Worm (Caenorhabditis elegans): ENCODE results near the gene him-14.
A peak's percentile ranks its signal among the peaks of the same experiment; 100 is the strongest.

Gene him-14

ce11 chrII:7057860-7058259 lies 11.9 kb downstream of the him-14 start, which contains the start of gene cth-2:
Gene cth-2 (minus strand): TSS chrII:7057960.
- no peak for TF ChIP-seq ets-7 (tag; optimal IDR thresholded peaks at IDR 0.05)
- no peak for TF ChIP-seq tbx-37 (GFP tag; conservative IDR thresholded peaks at IDR 0.05)
- no peak for TF ChIP-seq B0310.2 (tag; optimal IDR thresholded peaks at IDR 0.05)
- no peak for TF ChIP-seq ceh-36 (tag; optimal IDR thresholded peaks at IDR 0.05)
- no peak for TF ChIP-seq flt-1 (GFP tag; IDR thresholded peaks at IDR 0.05)
- TF ChIP-seq hmbx-1 (tag; optimal IDR thresholded peaks at IDR 0.05), result no peak
- no peak for TF ChIP-seq tra-4 (tag; optimal IDR thresholded peaks at IDR 0.05)
- no peak for TF ChIP-seq ceh-13 (GFP tag; optimal IDR thresholded peaks at IDR 0.05)
- no peak for TF ChIP-seq aly-1 (tag; optimal IDR thresholded peaks at IDR 0.05)
- no peak for TF ChIP-seq pes-1 (GFP tag; IDR thresholded peaks at IDR 0.05)
- no peak for TF ChIP-seq hnd-1 (tag; optimal IDR thresholded peaks at IDR 0.05)
- TF ChIP-seq sea-1 (GFP tag; conservative IDR thresholded peaks at IDR 0.05), result no peak
- TF ChIP-seq ama-1 (optimal IDR thresholded peaks at IDR 0.05), result no peak

- TF ChIP-seq scrt-1 (GFP tag; IDR thresholded peaks at IDR 0.05) (no peak), ama-1 (optimal IDR thresholded peaks at IDR 0.05) (no peak), pes-1 (GFP tag; IDR thresholded peaks at IDR 0.05) (no peak), tbx-11 (GFP tag; IDR thresholded peaks at IDR 0.05) (no peak), ceh-13 (GFP tag; optimal IDR thresholded peaks at IDR 0.05) (no peak), tra-4 (tag; optimal IDR thresholded peaks at IDR 0.05) (no peak)
Observed at ce11 chrII:7056328-7056727, 13.4 kb downstream of the him-14 start.

DNA sequence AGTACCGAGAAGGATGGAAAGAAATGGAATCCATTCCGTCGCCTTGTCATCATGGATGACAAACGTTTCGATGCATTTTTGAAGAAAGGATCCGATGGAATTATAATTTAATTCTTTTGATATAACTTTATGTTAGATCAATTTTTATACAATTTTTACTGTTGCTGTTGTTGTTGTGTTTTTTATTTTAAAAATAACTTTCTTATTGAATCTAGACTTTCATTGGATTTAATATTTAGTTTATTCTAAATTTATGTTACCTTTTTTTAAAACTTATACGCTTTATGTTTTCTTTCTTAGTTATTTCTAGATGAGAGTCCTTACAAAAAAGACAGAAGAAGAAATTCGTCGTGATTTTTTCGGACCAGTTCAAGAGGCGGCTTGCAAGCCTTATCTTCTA lies 14.8 kb downstream of the him-14 start, which contains the start of gene ZK1127.3:
TSS of gene ZK1127.3 (plus strand) at position 301 of the 400 bp plus-strand sequence.
- TF ChIP-seq ama-1 (optimal IDR thresholded peaks at IDR 0.05) (no peak), hmbx-1 (tag; optimal IDR thresholded peaks at IDR 0.05) (no peak), aly-1 (tag; optimal IDR thresholded peaks at IDR 0.05) (no peak), pes-1 (GFP tag; IDR thresholded peaks at IDR 0.05) (no peak), hmg-4 (GFP tag; optimal IDR thresholded peaks at IDR 0.05) (no peak), sea-1 (GFP tag; conservative IDR thresholded peaks at IDR 0.05) (no peak), tbx-37 (GFP tag; conservative IDR thresholded peaks at IDR 0.05) (no peak), tra-4 (tag; optimal IDR thresholded peaks at IDR 0.05) (no peak), tbx-11 (GFP tag; IDR thresholded peaks at IDR 0.05) (no peak), B0310.2 (tag; optimal IDR thresholded peaks at IDR 0.05) (no peak), ets-7 (tag; optimal IDR thresholded peaks at IDR 0.05) (no peak), F13C5.2 (tag; optimal IDR thresholded peaks at IDR 0.05) (no peak)

DNA sequence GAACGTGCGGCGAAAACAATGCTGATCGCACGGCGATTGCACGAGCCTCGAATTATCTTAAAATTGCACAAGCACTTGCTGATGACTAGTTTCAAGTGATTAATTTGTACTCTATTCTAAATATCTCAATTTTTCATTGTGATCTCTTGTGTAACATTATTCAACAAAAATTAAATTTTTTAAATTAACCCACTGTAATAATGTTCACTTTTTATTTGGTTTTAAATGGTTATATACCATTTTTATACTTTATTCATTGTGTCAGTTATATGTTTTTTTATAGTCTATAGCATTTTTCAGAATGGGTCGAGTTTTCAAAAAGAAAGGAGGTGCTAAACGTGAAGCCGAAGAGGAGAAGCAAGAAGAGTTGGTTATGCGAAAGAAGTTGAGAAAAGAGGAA lies 16.1 kb downstream of the him-14 start, which contains the start of gene ZK1127.4:
TSS of gene ZK1127.4 (plus strand) at position 301 of the 400 bp plus-strand sequence.
- TF ChIP-seq tbx-37 (GFP tag; conservative IDR thresholded peaks at IDR 0.05) (no peak), B0310.2 (tag; optimal IDR thresholded peaks at IDR 0.05) (no peak), aly-1 (tag; optimal IDR thresholded peaks at IDR 0.05) (no peak), F13C5.2 (tag; optimal IDR thresholded peaks at IDR 0.05) (no peak), ama-1 (optimal IDR thresholded peaks at IDR 0.05) (no peak)

ce11 chrII:7053001-7053400 lies 16.8 kb downstream of the him-14 start, which contains the start of gene ZK1127.13:
Gene ZK1127.13 (plus strand): TSS chrII:7053301.
- TF ChIP-seq sea-1 (GFP tag; conservative IDR thresholded peaks at IDR 0.05) (no peak), hmg-4 (GFP tag; optimal IDR thresholded peaks at IDR 0.05) (no peak), hmbx-1 (tag; optimal IDR thresholded peaks at IDR 0.05) (no peak), ceh-36 (tag; optimal IDR thresholded peaks at IDR 0.05) (no peak), aly-1 (tag; optimal IDR thresholded peaks at IDR 0.05) (no peak), B0310.2 (tag; optimal IDR thresholded peaks at IDR 0.05) (no peak), F13C5.2 (tag; optimal IDR thresholded peaks at IDR 0.05) (no peak), pes-1 (GFP tag; IDR thresholded peaks at IDR 0.05) (no peak), flt-1 (GFP tag; IDR thresholded peaks at IDR 0.05) (no peak), ceh-13 (GFP tag; optimal IDR thresholded peaks at IDR 0.05) (no peak), hnd-1 (tag; optimal IDR thresholded peaks at IDR 0.05) (no peak), scrt-1 (GFP tag; IDR thresholded peaks at IDR 0.05) (no peak), tbx-11 (GFP tag; IDR thresholded peaks at IDR 0.05) (no peak), tbx-37 (GFP tag; conservative IDR thresholded peaks at IDR 0.05) (no peak), ama-1 (optimal IDR thresholded peaks at IDR 0.05) (no peak)

DNA sequence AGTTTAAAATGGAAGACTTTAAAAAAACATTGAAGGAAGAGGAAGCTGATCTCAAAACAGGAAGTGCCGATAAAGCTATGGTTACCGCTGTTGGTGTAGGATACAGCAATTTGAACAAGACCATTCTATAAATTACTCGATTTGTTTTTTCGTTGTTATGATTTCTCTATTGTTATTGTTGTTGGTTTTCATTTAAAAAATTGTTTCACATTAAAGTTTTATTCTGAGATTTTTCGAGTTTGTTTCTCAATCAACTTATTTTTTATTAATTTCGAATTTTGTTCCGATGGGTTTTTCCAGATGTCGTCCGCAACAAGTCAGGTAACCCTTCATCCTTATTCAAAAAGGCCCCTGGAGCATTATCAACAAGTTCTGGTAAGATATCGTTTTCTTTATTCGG lies 18.0 kb downstream of the him-14 start, which contains the start of gene ZK1127.12:
TSS of gene ZK1127.12 (plus strand) at position 301 of the 400 bp plus-strand sequence.
- TF ChIP-seq ets-7 (tag; optimal IDR thresholded peaks at IDR 0.05) (no peak), hnd-1 (tag; optimal IDR thresholded peaks at IDR 0.05) (no peak), sea-1 (GFP tag; conservative IDR thresholded peaks at IDR 0.05) (no peak), tbx-37 (GFP tag; conservative IDR thresholded peaks at IDR 0.05) (no peak), aly-1 (tag; optimal IDR thresholded peaks at IDR 0.05) (no peak)

- TF ChIP-seq F13C5.2 (tag; optimal IDR thresholded peaks at IDR 0.05) (peak; percentile 23), aly-1 (tag; optimal IDR thresholded peaks at IDR 0.05) (no peak)
Observed at ce11 chrII:7050021-7050722, 19.6 kb downstream of the him-14 start, which contains the start of the genes tcer-1 and ZK1127.5. Gene tcer-1 (minus strand): TSS chrII:7050071. Gene ZK1127.5 (plus strand): TSS chrII:7050672.

ce11 chrII:7049470-7049869 lies 20.3 kb downstream of the him-14 start:
- TF ChIP-seq F13C5.2 (tag; optimal IDR thresholded peaks at IDR 0.05), result no peak
- no peak for TF ChIP-seq ama-1 (optimal IDR thresholded peaks at IDR 0.05)
- no peak for TF ChIP-seq hmbx-1 (tag; optimal IDR thresholded peaks at IDR 0.05)
- TF ChIP-seq hnd-1 (tag; optimal IDR thresholded peaks at IDR 0.05), result no peak
- no peak for TF ChIP-seq aly-1 (tag; optimal IDR thresholded peaks at IDR 0.05)
- no peak for TF ChIP-seq tra-4 (tag; optimal IDR thresholded peaks at IDR 0.05)
- no peak for TF ChIP-seq tbx-11 (GFP tag; IDR thresholded peaks at IDR 0.05)
- TF ChIP-seq ets-7 (tag; optimal IDR thresholded peaks at IDR 0.05), result no peak
- TF ChIP-seq hmg-4 (GFP tag; optimal IDR thresholded peaks at IDR 0.05), result no peak
- no peak for TF ChIP-seq ceh-13 (GFP tag; optimal IDR thresholded peaks at IDR 0.05)
- TF ChIP-seq sea-1 (GFP tag; conservative IDR thresholded peaks at IDR 0.05), result no peak
- no peak for TF ChIP-seq B0310.2 (tag; optimal IDR thresholded peaks at IDR 0.05)
- TF ChIP-seq ceh-36 (tag; optimal IDR thresholded peaks at IDR 0.05), result no peak
- TF ChIP-seq scrt-1 (GFP tag; IDR thresholded peaks at IDR 0.05), result no peak
- no peak for TF ChIP-seq tbx-37 (GFP tag; conservative IDR thresholded peaks at IDR 0.05)
- TF ChIP-seq pes-1 (GFP tag; IDR thresholded peaks at IDR 0.05), result no peak
- no peak for TF ChIP-seq flt-1 (GFP tag; IDR thresholded peaks at IDR 0.05)

Data from whole organism, early embryonic.